Worm (Caenorhabditis elegans): ENCODE measurements around the gene T08A11.1.

DNA sequence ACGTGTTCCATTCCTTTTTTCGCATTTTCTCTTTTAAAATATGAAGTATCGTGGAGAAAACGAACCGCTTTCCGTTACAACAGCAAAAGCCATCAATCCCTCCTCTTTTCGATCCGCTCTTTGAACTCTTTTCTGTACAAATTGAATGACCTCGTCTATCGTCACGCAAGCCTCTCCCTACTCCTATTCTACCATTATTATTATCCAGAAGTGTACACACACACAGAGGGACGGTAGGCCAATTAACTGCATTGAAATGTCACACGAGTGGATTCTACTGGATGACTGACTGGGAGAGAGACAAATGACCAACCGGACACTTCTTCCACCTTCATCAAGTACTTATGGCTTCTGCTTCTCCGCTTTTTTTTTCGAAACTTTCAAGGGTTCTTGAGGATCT, 54.7 kb downstream of the T08A11.1 start:
- TF ChIP-seq ama-1 (optimal IDR thresholded peaks at IDR 0.05) (no peak), sox-4 (tag; optimal IDR thresholded peaks at IDR 0.05) (no peak), K09A11.1 (tag; optimal IDR thresholded peaks at IDR 0.05; ENCODE audit: insufficient read depth) (no peak), K02D7.2 (tag; optimal IDR thresholded peaks at IDR 0.05) (no peak), elt-2 (tag; optimal IDR thresholded peaks at IDR 0.05) (no peak), fax-1 (tag; optimal IDR thresholded peaks at IDR 0.05) (no peak), tbx-2 (tag; optimal IDR thresholded peaks at IDR 0.05) (no peak), pha-4 (tag; optimal IDR thresholded peaks at IDR 0.05) (no peak), lin-11 (tag; optimal IDR thresholded peaks at IDR 0.05) (no peak), che-1 (tag; optimal IDR thresholded peaks at IDR 0.05) (no peak), hlh-6 (tag; optimal IDR thresholded peaks at IDR 0.05) (no peak)

All from whole organism, late embryonic.